Fruit fly (Drosophila melanogaster): ENCODE measurements around the gene CG31689.

CG31689 gene

DNA sequence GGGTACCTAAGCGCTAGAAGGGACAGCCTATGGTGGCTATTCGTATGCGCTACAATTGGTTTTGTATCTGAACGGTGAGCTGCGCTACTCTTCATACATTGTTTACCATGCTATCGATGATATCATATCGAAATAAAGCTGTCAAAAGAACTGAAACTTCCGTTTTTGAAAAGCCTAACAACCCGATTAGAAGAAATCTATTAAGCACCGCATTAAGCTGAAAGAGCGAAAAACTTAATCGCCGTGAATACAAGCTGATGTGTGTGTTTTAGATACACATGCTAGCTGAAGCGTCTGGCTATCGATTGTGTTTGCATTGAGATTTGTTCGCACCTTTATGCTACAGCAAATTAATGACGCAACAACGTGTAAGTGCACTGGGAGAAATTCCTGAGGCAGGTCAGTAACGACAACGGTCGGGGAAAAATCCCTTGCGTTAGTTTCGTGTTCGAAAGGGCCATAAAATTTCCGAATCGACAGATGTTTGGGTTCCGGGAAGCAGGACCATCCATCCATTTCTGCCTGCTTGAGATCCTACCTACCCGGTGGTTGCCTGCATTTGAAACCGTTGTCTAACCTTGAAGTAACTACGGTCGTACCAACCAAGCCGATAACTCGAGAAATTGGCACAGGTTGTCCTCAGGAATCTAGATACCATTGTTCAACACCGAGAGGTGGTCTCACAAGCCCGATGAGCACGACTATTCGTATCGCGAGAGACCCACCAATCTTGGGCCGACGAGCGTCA is 25.0 kb downstream of the CG31689 start (continued):
- TF ChIP-seq esg (GFP tag; conservative IDR thresholded peaks at IDR 0.05) = no peak
- no peak for TF ChIP-seq dati (GFP tag; IDR thresholded peaks at IDR 0.05)
- TF ChIP-seq Lpt (GFP tag; optimal IDR thresholded peaks at IDR 0.05) = no peak
- TF ChIP-seq dmrt11E (tag; optimal IDR thresholded peaks at IDR 0.05) = peak; percentile 57
- peak; percentile 65 for TF ChIP-seq CG12744 (GFP tag; optimal IDR thresholded peaks at IDR 0.05)
- TF ChIP-seq CG10959 (GFP tag; IDR thresholded peaks at IDR 0.05) = no peak
- peak; percentile 28 for TF ChIP-seq CG2202 (tag; optimal IDR thresholded peaks at IDR 0.05)
- peak; percentile 70 for TF ChIP-seq pnt (GFP tag; optimal IDR thresholded peaks at IDR 0.05)
- TF ChIP-seq sens-2 (GFP tag; IDR thresholded peaks at IDR 0.05) = no peak
- TF ChIP-seq Fer3 (tag; optimal IDR thresholded peaks at IDR 0.05) = peak; percentile 88
- TF ChIP-seq CG6765 (GFP tag; optimal IDR thresholded peaks at IDR 0.05) = peak; percentile 68
- peak; percentile 75 for TF ChIP-seq oc (tag; optimal IDR thresholded peaks at IDR 0.05)
- TF ChIP-seq CG2120 (GFP tag; optimal IDR thresholded peaks at IDR 0.05) = peak; percentile 91
- TF ChIP-seq H15 (GFP tag; IDR thresholded peaks at IDR 0.05) = no peak
- peak; percentile 73 for TF ChIP-seq MTF-1 (GFP tag; optimal IDR thresholded peaks at IDR 0.05; ENCODE audit: borderline replicate concordance)
- TF ChIP-seq vfl (GFP tag; optimal IDR thresholded peaks at IDR 0.05) = peak; percentile 57
- TF ChIP-seq luna (GFP tag; optimal IDR thresholded peaks at IDR 0.05) = peak; percentile 81
- no peak for TF ChIP-seq inv (GFP tag; IDR thresholded peaks at IDR 0.05; ENCODE audit: partially characterized antibody)
- peak; percentile 93 for TF ChIP-seq CG13894 (tag; optimal IDR thresholded peaks at IDR 0.05)
- no peak for TF ChIP-seq wdn (GFP tag; IDR thresholded peaks at IDR 0.05)
- peak; percentile 88 for TF ChIP-seq cwo (GFP tag; optimal IDR thresholded peaks at IDR 0.05)
- no peak for TF ChIP-seq CG7372 (GFP tag; IDR thresholded peaks at IDR 0.05)
- TF ChIP-seq HLHmδ (GFP tag; optimal IDR thresholded peaks at IDR 0.05) = no peak
- peak; percentile 48 for TF ChIP-seq Hr3 (GFP tag; optimal IDR thresholded peaks at IDR 0.05)
- peak; percentile 72 for TF ChIP-seq Blimp-1 (GFP tag; optimal IDR thresholded peaks at IDR 0.05)
- peak; percentile 70 for TF ChIP-seq Chrac-16 (GFP tag; optimal IDR thresholded peaks at IDR 0.05)
- TF ChIP-seq pum (GFP tag; optimal IDR thresholded peaks at IDR 0.05) = peak; percentile 79
- TF ChIP-seq dm (GFP tag; optimal IDR thresholded peaks at IDR 0.05) = peak; percentile 44
- TF ChIP-seq rib (GFP tag; IDR thresholded peaks at IDR 0.05) = no peak
- peak; percentile 40 for TF ChIP-seq trem (tag; optimal IDR thresholded peaks at IDR 0.05)
- no peak for TF ChIP-seq usp (GFP tag; optimal IDR thresholded peaks at IDR 0.05)
- TF ChIP-seq CG3726 (GFP tag; IDR thresholded peaks at IDR 0.05) = no peak
- peak; percentile 81 for TF ChIP-seq CG10209 (GFP tag; optimal IDR thresholded peaks at IDR 0.05)
- TF ChIP-seq Hmx (GFP tag; optimal IDR thresholded peaks at IDR 0.05) = peak; percentile 16
- TF ChIP-seq Antp (GFP tag; optimal IDR thresholded peaks at IDR 0.05) = peak; percentile 87
- TF ChIP-seq ewg (GFP tag; optimal IDR thresholded peaks at IDR 0.05) = peak; percentile 54
- TF ChIP-seq CG11456 (GFP tag; IDR thresholded peaks at IDR 0.05) = no peak
- TF ChIP-seq ap (GFP tag; IDR thresholded peaks at IDR 0.05) = no peak
- no peak for TF ChIP-seq ato (GFP tag; IDR thresholded peaks at IDR 0.05; ENCODE audit: partially characterized antibody)
- TF ChIP-seq CG13287 (GFP tag; IDR thresholded peaks at IDR 0.05; ENCODE audit: partially characterized antibody) = no peak
- no peak for TF ChIP-seq Dll (GFP tag; IDR thresholded peaks at IDR 0.05; ENCODE audit: partially characterized antibody)
- TF ChIP-seq CG12391 (tag; optimal IDR thresholded peaks at IDR 0.05) = peak; percentile 82
- peak; percentile 58 for TF ChIP-seq tin (GFP tag; optimal IDR thresholded peaks at IDR 0.05)
- peak; percentile 74 for TF ChIP-seq CG12155 (GFP tag; optimal IDR thresholded peaks at IDR 0.05)
- peak; percentile 69 for TF ChIP-seq fu2 (GFP tag; optimal IDR thresholded peaks at IDR 0.05)
- TF ChIP-seq mirr (GFP tag; optimal IDR thresholded peaks at IDR 0.05) = peak; percentile 87
- TF ChIP-seq Dip3 (GFP tag; optimal IDR thresholded peaks at IDR 0.05) = peak; percentile 81
- peak; percentile 4 for TF ChIP-seq CG30020 (tag; optimal IDR thresholded peaks at IDR 0.05)
- no peak for TF ChIP-seq sisA (GFP tag; IDR thresholded peaks at IDR 0.05)

Data from whole organism, embryonic.